Worm (Caenorhabditis elegans) whole organism, L4 larva: ENCODE results near the gene madf-3.

Experiments
- F26F4.8 ChIP-seq: fragments of 200-800 bp; sonication (Bioruptor generic); conservative IDR thresholded peaks from 2 replicates; pipeline ENCODE4 v1.3.6; 2022; ENCODE audit warnings: missing genetic modification characterization, missing compliant biosample characterization
- Y5F2A.4 ChIP-seq: fragments of 200-800 bp; sonication (Bioruptor generic); optimal IDR thresholded peaks from 2 replicates; lab custom pipeline; 2018; ENCODE audit warnings: mild to moderate bottlenecking, missing genetic modification characterization, missing compliant biosample characterization
- ceh-82 ChIP-seq: sonication (generic microtip); optimal IDR thresholded peaks from 2 replicates; lab custom pipeline; 2017; ENCODE audit warnings: missing biosample characterization, missing genetic modification characterization
- daf-8 ChIP-seq: fragments of 200-800 bp; sonication (Bioruptor generic); IDR thresholded peaks from 2 replicates; pipeline ENCODE4 v1.3.6; 2022; ENCODE audit warnings: missing genetic modification characterization, missing compliant biosample characterization
- dmd-9 ChIP-seq: fragments of 200-800 bp; sonication (Bioruptor generic); IDR thresholded peaks from 2 replicates; pipeline ENCODE4 v1.3.6; 2022; ENCODE audit warnings: missing genetic modification reagents, missing genetic modification characterization, missing compliant biosample characterization
- dpl-1 ChIP-seq: fragments of 150-350 bp; optimal IDR thresholded peaks from 2 replicates; lab custom pipeline; 2014; ENCODE audit warnings: missing biosample characterization, missing genetic modification reagents, missing genetic modification characterization
- fkh-10 ChIP-seq: fragments of 150-350 bp; optimal IDR thresholded peaks from 2 replicates; lab custom pipeline; 2014; ENCODE audit warnings: missing biosample characterization, missing genetic modification reagents, missing genetic modification characterization
- jun-1 ChIP-seq: fragments of 150-350 bp; optimal IDR thresholded peaks from 2 replicates; lab custom pipeline; 2014; ENCODE audit warnings: missing biosample characterization, missing genetic modification reagents, missing genetic modification characterization
- lin-13 ChIP-seq: fragments of 150-350 bp; optimal IDR thresholded peaks from 2 replicates; lab custom pipeline; 2014; ENCODE audit warnings: missing biosample characterization, missing genetic modification reagents, missing genetic modification characterization
- lir-3 ChIP-seq: sonication (generic microtip); optimal IDR thresholded peaks from 2 replicates; lab custom pipeline; 2016; ENCODE audit warnings: mild to moderate bottlenecking, missing genetic modification characterization, missing compliant biosample characterization
- nhr-25 ChIP-seq: sonication (generic microtip); optimal IDR thresholded peaks from 2 replicates; lab custom pipeline; 2017; ENCODE audit warnings: missing genetic modification characterization, mild to moderate bottlenecking, missing compliant biosample characterization, antibody characterized with exemption, moderate library complexity, borderline replicate concordance; ENCODE audit not compliant: insufficient read depth
- nhr-28 ChIP-seq: fragments of 150-350 bp; optimal IDR thresholded peaks from 2 replicates; lab custom pipeline; 2014; ENCODE audit warnings: missing biosample characterization, missing genetic modification characterization
- set-16 ChIP-seq: fragments of 200-800 bp; sonication (Bioruptor generic); IDR thresholded peaks from 2 replicates; pipeline ENCODE4 v1.3.6; 2022; ENCODE audit warnings: missing genetic modification reagents, missing genetic modification characterization, missing compliant biosample characterization

DNA sequence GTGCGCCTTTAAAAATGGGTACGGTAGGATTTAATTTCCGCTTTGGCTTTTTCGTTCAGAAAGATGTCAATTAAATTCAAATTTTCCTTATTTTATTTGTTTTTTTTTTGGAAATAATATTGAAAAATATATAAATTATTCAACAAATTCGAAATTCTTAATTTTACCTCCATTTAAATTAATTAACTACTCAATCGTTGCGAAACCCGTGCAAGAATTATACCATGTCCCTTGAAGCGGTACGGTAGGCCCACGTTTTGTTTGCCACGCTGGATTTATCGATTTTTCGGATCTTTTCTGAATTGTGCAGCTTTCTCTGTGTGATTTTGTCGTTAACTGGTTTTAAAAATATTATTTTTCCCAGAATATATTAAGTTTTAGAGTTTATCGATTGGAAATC is 14.1 kb upstream of the madf-3 start, which contains the start of gene Y52E8A.2:
- TF ChIP-seq Y5F2A.4 (GFP tag; lab: Kevin White, UChicago) (no peak), lir-3 (tag; lab: Kevin White, UChicago) (no peak), F26F4.8 (no peak), dpl-1 (no peak), lin-13 (no peak), set-16 (GFP tag; lab: Robert Waterston, UW) (no peak), nhr-25 (tag; lab: Kevin White, UChicago) (no peak), daf-8 (GFP tag; lab: Robert Waterston, UW) (no peak), fkh-10 (GFP tag; lab: Kevin White, UChicago) (no peak), nhr-28 (tag; lab: Kevin White, UChicago) (no peak), ceh-82 (no peak), dmd-9 (GFP tag; lab: Robert Waterston, UW) (no peak), jun-1 (tag; lab: Kevin White, UChicago) (no peak)
